Worm (Caenorhabditis elegans) whole organism, L1 larva: ENCODE measurements around the gene frm-5.1.

ENCODE experiments used
- aha-1 ChIP-seq: fragments of 150-350 bp; optimal IDR thresholded peaks from 2 replicates; lab custom pipeline; 2014; ENCODE audit warnings: missing biosample characterization, missing genetic modification characterization
- fos-1 ChIP-seq: fragments of 150-350 bp; optimal IDR thresholded peaks from 2 replicates; lab custom pipeline; 2014; ENCODE audit warnings: missing biosample characterization, missing genetic modification characterization
- unc-62 ChIP-seq: fragments of 150-350 bp; optimal IDR thresholded peaks from 2 replicates; lab custom pipeline; 2014; ENCODE audit warnings: missing biosample characterization, missing genetic modification reagents, missing genetic modification characterization

DNA sequence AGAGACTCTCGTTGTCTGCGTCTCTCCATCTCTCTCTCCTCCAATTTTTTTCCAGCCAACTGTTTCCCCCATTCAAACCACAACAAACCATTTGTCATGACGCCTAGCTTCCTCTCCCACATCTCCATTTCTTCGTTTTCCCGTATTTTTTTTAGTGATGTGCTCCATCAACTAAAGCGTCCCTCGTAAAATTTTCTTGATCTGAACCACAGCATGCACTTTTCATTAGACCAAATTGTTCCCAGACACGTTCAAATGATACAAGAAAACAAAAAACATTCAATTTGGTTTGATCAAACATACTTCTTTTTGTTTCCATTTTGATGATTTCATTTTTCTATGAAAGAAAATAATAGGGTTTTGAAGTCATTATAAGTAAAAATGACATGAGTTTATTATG, 33.6 kb upstream of the frm-5.1 start:
- no peak for TF ChIP-seq aha-1 (tag; lab: Kevin White, UChicago)
- TF ChIP-seq fos-1 (tag; lab: Kevin White, UChicago), result no peak
- TF ChIP-seq unc-62 (GFP tag; lab: Kevin White, UChicago), result no peak
